Fruit fly (Drosophila melanogaster): Measurements from ENCODE around the gene Uros1.

Uros1 gene

DNA sequence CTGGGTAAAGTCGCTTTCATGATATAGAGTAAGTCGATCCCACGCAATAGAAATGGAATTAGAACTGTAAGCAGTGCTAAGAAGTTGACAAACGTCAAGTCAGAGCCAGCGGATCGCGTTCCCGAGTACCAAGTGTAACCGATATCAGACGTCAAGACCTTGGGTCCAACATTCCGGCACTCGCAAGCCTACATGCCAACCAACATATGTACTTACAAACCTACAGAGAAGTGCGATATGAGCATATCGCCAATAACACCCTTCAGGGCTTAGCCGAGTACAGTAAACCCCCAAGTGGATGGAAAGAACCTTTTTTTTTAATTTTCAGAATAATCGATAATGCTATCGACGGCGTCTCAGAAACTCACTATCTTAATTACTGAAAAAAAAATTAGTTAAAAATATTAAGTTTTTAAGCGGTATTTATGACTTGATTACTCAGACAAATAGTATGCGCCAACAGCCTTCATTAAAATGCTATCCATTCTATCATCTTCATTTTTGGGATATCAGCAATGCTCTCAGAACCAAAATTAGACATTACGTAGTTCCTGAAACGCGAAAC lies 7.5 kb downstream of the Uros1 start (continued):
- TF ChIP-seq maf-S (GFP tag; optimal IDR thresholded peaks at IDR 0.05) (peak; percentile 38), CG34376 (GFP tag; optimal IDR thresholded peaks at IDR 0.05) (peak; percentile 66), fd3F (GFP tag; optimal IDR thresholded peaks at IDR 0.05) (peak; percentile 57), Ets65A (GFP tag) (peak; percentile 80), ftz-f1 (GFP tag; optimal IDR thresholded peaks at IDR 0.05) (peak; percentile 10), fru (optimal IDR thresholded peaks at IDR 0.05) (no peak), schlank (tag; optimal IDR thresholded peaks at IDR 0.05) (peak; percentile 30), phol (tag; optimal IDR thresholded peaks at IDR 0.05) (peak; percentile 33), Atf6 (GFP tag; IDR thresholded peaks at IDR 0.05) (peak; percentile 71), CG9797 (GFP tag; optimal IDR thresholded peaks at IDR 0.05) (no peak), CG14860 (GFP tag; IDR thresholded peaks at IDR 0.05; ENCODE audit: partially characterized antibody) (no peak), sisA (GFP tag; IDR thresholded peaks at IDR 0.05) (peak; percentile 43), CG6791 (GFP tag; IDR thresholded peaks at IDR 0.05; ENCODE audit: partially characterized antibody) (no peak), sd (tag; optimal IDR thresholded peaks at IDR 0.05) (peak; percentile 95), Meics (GFP tag; optimal IDR thresholded peaks at IDR 0.05) (peak; percentile 70), CG12744 (GFP tag; optimal IDR thresholded peaks at IDR 0.05) (no peak), CG9932 (GFP tag; IDR thresholded peaks at IDR 0.05) (peak; percentile 77), CG15514 (GFP tag; optimal IDR thresholded peaks at IDR 0.05) (peak; percentile 63), CG9727 (GFP tag; optimal IDR thresholded peaks at IDR 0.05) (peak; percentile 41), bcd (GFP tag; optimal IDR thresholded peaks at IDR 0.05) (peak; percentile 33), CG15073 (GFP tag; optimal IDR thresholded peaks at IDR 0.05) (no peak), pnt (GFP tag; optimal IDR thresholded peaks at IDR 0.05) (no peak), kay (GFP tag; optimal IDR thresholded peaks at IDR 0.05) (peak; percentile 19), Xbp1 (GFP tag; optimal IDR thresholded peaks at IDR 0.05) (peak; percentile 52), ase (GFP tag; IDR thresholded peaks at IDR 0.05) (peak; percentile 48; the same call in 1 of the 3 replicates), CG1603 (tag; optimal IDR thresholded peaks at IDR 0.05) (no peak), zen (tag; optimal IDR thresholded peaks at IDR 0.05) (no peak), abd-A (tag; optimal IDR thresholded peaks at IDR 0.05) (no peak), rib (GFP tag; IDR thresholded peaks at IDR 0.05) (peak; percentile 61), ci (GFP tag; IDR thresholded peaks at IDR 0.05) (peak; percentile 74), Mad (GFP tag; optimal IDR thresholded peaks at IDR 0.05) (peak; percentile 4), CG32772 (GFP tag; IDR thresholded peaks at IDR 0.05) (peak; percentile 45; the same call in 1 of the 2 replicates), pum (GFP tag; optimal IDR thresholded peaks at IDR 0.05) (peak; percentile 24), kah (GFP tag; optimal IDR thresholded peaks at IDR 0.05) (no peak), NFAT (GFP tag; IDR thresholded peaks at IDR 0.05) (peak; percentile 64; the same call in 1 of the 2 replicates), CG6683 (GFP tag; optimal IDR thresholded peaks at IDR 0.05) (peak; percentile 15), Nf-YC (tag; optimal IDR thresholded peaks at IDR 0.05) (peak; percentile 5), hbn (GFP tag; IDR thresholded peaks at IDR 0.05; ENCODE audit: partially characterized antibody) (no peak), emc (GFP tag; optimal IDR thresholded peaks at IDR 0.05) (no peak), CoRest (tag; optimal IDR thresholded peaks at IDR 0.05) (peak; percentile 68), gro (GFP tag; optimal IDR thresholded peaks at IDR 0.05) (peak; percentile 59), bsh (GFP tag; optimal IDR thresholded peaks at IDR 0.05) (peak in 1 of 2 experiments; percentile 32), CG1602 (GFP tag; optimal IDR thresholded peaks at IDR 0.05) (peak; percentile 45), CG14667 (GFP tag; IDR thresholded peaks at IDR 0.05) (peak; percentile 49; the same call in 1 of the 2 replicates), nerfin-1 (tag; optimal IDR thresholded peaks at IDR 0.05) (peak; percentile 9), caup (GFP tag; optimal IDR thresholded peaks at IDR 0.05; ENCODE audit: severe bottlenecking) (peak; percentile 75), Fer1 (GFP tag; optimal IDR thresholded peaks at IDR 0.05) (peak; percentile 73), fd96Cb (tag; optimal IDR thresholded peaks at IDR 0.05) (peak; percentile 14), jing (GFP tag; optimal IDR thresholded peaks at IDR 0.05) (peak; percentile 1), CG1647 (GFP tag; optimal IDR thresholded peaks at IDR 0.05) (peak; percentile 42)

All from whole organism, embryonic.